Fruit fly (Drosophila melanogaster) whole organism, wandering third instar larva: ENCODE measurements around the gene Cubn2.

Source experiments
- CG32264 ChIP-seq: fragments of 200-800 bp; sonication (Bioruptor generic); optimal IDR thresholded peaks from 2 replicates; lab custom pipeline; 2016; ENCODE audit warnings: missing biosample characterization, missing genetic modification characterization
- Dif ChIP-seq: fragments of 200-275, 200-300 bp; sonication (Bioruptor generic); optimal IDR thresholded peaks from 2 replicates; lab custom pipeline; 2018; ENCODE audit warnings: missing biosample characterization, missing genetic modification characterization; ENCODE audit not compliant: partially characterized antibody
- GATAd ChIP-seq: sonication (Bioruptor generic); optimal IDR thresholded peaks from 2 replicates; lab custom pipeline; 2016; ENCODE audit warnings: missing biosample characterization, missing genetic modification characterization
- HLH106 ChIP-seq: fragments of 200-800 bp; optimal IDR thresholded peaks from 3 replicates; lab custom pipeline; 2019; ENCODE audit warnings: missing biosample characterization, mild to moderate bottlenecking, missing genetic modification characterization, moderate library complexity
- Hnf4 ChIP-seq: fragments of 200-800 bp; sonication (Bioruptor generic); optimal IDR thresholded peaks from 2 replicates; lab custom pipeline; 2016; ENCODE audit warnings: missing biosample characterization, mild to moderate bottlenecking, missing genetic modification characterization
- N ChIP-seq: fragments of >200 bp; optimal IDR thresholded peaks from 2 replicates; lab custom pipeline; 2018; ENCODE audit warnings: missing biosample characterization, missing external identifiers, missing genetic modification characterization
- Rel ChIP-seq, 2 experiments: fragments of 200-800 bp; sonication (Bioruptor generic) in 1 of 2; optimal IDR thresholded peaks; 2 replicates in 1 of 2; 3 replicates in 1 of 2; lab custom pipeline; 2016 to 2019; ENCODE audit warnings: mild to moderate bottlenecking in 2 of 2, missing biosample characterization in 2 of 2, missing genetic modification characterization in 2 of 2, moderate library complexity in 1 of 2
- Vsx2 ChIP-seq: fragments of 200-300, 225-300 bp; sonication (Bioruptor generic); optimal IDR thresholded peaks from 2 replicates; lab custom pipeline; 2018; ENCODE audit warnings: missing biosample characterization, missing genetic modification characterization; ENCODE audit not compliant: partially characterized antibody
- br ChIP-seq: fragments of 200-800 bp; sonication (Bioruptor generic); optimal IDR thresholded peaks from 2 replicates; lab custom pipeline; 2016; ENCODE audit warnings: missing biosample characterization, missing genetic modification characterization
- brk ChIP-seq: fragments of 200-800 bp; sonication (Bioruptor generic); optimal IDR thresholded peaks from 2 replicates; lab custom pipeline; 2016; ENCODE audit warnings: missing biosample characterization, mild to moderate bottlenecking, missing genetic modification characterization
- dl ChIP-seq, 2 experiments: fragments of 175-275, 200-275 bp in 1 of 2; fragments of 200-275 bp in 1 of 2; sonication (Bioruptor generic); optimal IDR thresholded peaks; lab custom pipeline; 2018; ENCODE audit warnings: mild to moderate bottlenecking in 2 of 2, missing biosample characterization in 2 of 2, missing genetic modification characterization in 2 of 2, moderate library complexity in 2 of 2; ENCODE audit not compliant: partially characterized antibody in 2 of 2, insufficient read depth in 1 of 2
- dsf ChIP-seq: sonication (Bioruptor generic); optimal IDR thresholded peaks from 2 replicates; lab custom pipeline; 2016; ENCODE audit warnings: missing biosample characterization, missing genetic modification characterization, borderline replicate concordance
- ey ChIP-seq: fragments of 200-800 bp; sonication (Bioruptor generic); optimal IDR thresholded peaks from 2 replicates; lab custom pipeline; 2016; ENCODE audit warnings: missing biosample characterization, missing genetic modification characterization
- foxo ChIP-seq, 2 experiments: fragments of 200-800 bp; sonication (Bioruptor generic); optimal IDR thresholded peaks; 2 replicates in 1 of 2; 3 replicates in 1 of 2; lab custom pipeline; 2016 to 2017; ENCODE audit warnings: missing biosample characterization in 2 of 2, missing genetic modification characterization in 2 of 2
- h ChIP-seq: fragments of 200-800 bp; sonication (Bioruptor generic); optimal IDR thresholded peaks from 3 replicates; lab custom pipeline; 2016; ENCODE audit warnings: missing biosample characterization, mild to moderate bottlenecking, missing genetic modification characterization
- jim ChIP-seq: fragments of 175-275, 200-325 bp; sonication (Bioruptor generic); optimal IDR thresholded peaks from 2 replicates; lab custom pipeline; 2016; ENCODE audit warnings: missing biosample characterization, mild to moderate bottlenecking, missing genetic modification characterization
- pan ChIP-seq: fragments of >200 bp; optimal IDR thresholded peaks from 2 replicates; lab custom pipeline; 2017
- psq ChIP-seq: fragments of 200-800 bp; sonication (Bioruptor generic); optimal IDR thresholded peaks from 3 replicates; lab custom pipeline; 2017; ENCODE audit warnings: missing biosample characterization, mild to moderate bottlenecking, missing genetic modification characterization, moderate library complexity
- rgr ChIP-seq: fragments of 200-800 bp; sonication (Bioruptor generic); optimal IDR thresholded peaks from 3 replicates; lab custom pipeline; 2016; ENCODE audit warnings: missing biosample characterization, mild to moderate bottlenecking, missing genetic modification characterization
- sage ChIP-seq: fragments of 200-800 bp; sonication (Bioruptor generic); optimal IDR thresholded peaks from 2 replicates; lab custom pipeline; 2016; ENCODE audit warnings: missing biosample characterization, mild to moderate bottlenecking, missing genetic modification characterization
- sv ChIP-seq: fragments of 200-800 bp; sonication (Bioruptor generic); optimal IDR thresholded peaks from 3 replicates; lab custom pipeline; 2016; ENCODE audit warnings: missing biosample characterization, missing genetic modification characterization
- tai ChIP-seq: sonication (Bioruptor generic); optimal IDR thresholded peaks from 2 replicates; lab custom pipeline; 2016; ENCODE audit warnings: missing biosample characterization, missing genetic modification characterization
- usp ChIP-seq: fragments of >200 bp; optimal IDR thresholded peaks from 2 replicates; lab custom pipeline; 2017; ENCODE audit warnings: missing biosample characterization, missing genetic modification characterization

Cubn2 gene

dm6 chr3L:11847703-11848102 is 33.1 kb upstream of the Cubn2 start, which contains the start of gene CG12521:
CG12521 (minus strand) TSS chr3L:11847803.
- TF ChIP-seq N (no peak), HLH106 (tag; lab: Kevin White, UChicago) (no peak)

dm6 chr3L:11836575-11837077 is 22.1 kb upstream of the Cubn2 start, which contains the start of gene CG43064:
CG43064 (minus strand) TSS chr3L:11836721.
- TF ChIP-seq dsf (GFP tag; lab: Kevin White, UChicago) (no peak), psq (GFP tag; lab: Kevin White, UChicago) (no peak), brk (GFP tag; lab: Kevin White, UChicago) (peak; percentile 3), tai (GFP tag; lab: Kevin White, UChicago) (no peak), Rel (GFP tag; optimal IDR thresholded peaks at IDR 0.05; lab: Kevin White, UChicago) (no peak), Rel (tag; optimal IDR thresholded peaks at IDR 0.05; lab: Kevin White, UChicago) (peak; percentile 100), usp (GFP tag; lab: Kevin White, UChicago) (no peak), jim (GFP tag; lab: Kevin White, UChicago) (no peak)

- TF ChIP-seq h (GFP tag; lab: Kevin White, UChicago) (peak; percentile 6), tai (GFP tag; lab: Kevin White, UChicago) (no peak), foxo (GFP tag; optimal IDR thresholded peaks at IDR 0.05; lab: Kevin White, UChicago) (peak in 1 of 2 experiments; percentile 11), sage (GFP tag; lab: Kevin White, UChicago) (no peak), Rel (GFP tag; optimal IDR thresholded peaks at IDR 0.05; lab: Kevin White, UChicago) (no peak), Rel (tag; optimal IDR thresholded peaks at IDR 0.05; lab: Kevin White, UChicago) (peak; percentile 57), ey (GFP tag; lab: Kevin White, UChicago) (peak; percentile 6), Vsx2 (GFP tag; lab: Kevin White, UChicago) (peak; percentile 22), rgr (peak; percentile 22), Dif (GFP tag; lab: Kevin White, UChicago) (peak; percentile 46)
Measured at dm6 chr3L:11833296-11833717, 18.8 kb upstream of the Cubn2 start, which contains the start of gene CycA. CycA (minus strand) TSS chr3L:11833578.

- TF ChIP-seq HLH106 (tag; lab: Kevin White, UChicago) (no peak), dl (GFP tag; optimal IDR thresholded peaks at IDR 0.05; lab: Kevin White, UChicago; ENCODE audit: insufficient read depth in 1 of 2, partially characterized antibody in 2 of 2) (no peak), tai (GFP tag; lab: Kevin White, UChicago) (no peak), Hnf4 (GFP tag; lab: Kevin White, UChicago) (no peak), GATAd (no peak), N (no peak), Dif (GFP tag; lab: Kevin White, UChicago) (no peak)
Measured at dm6 chr3L:11832360-11833295, 18.1 kb upstream of the Cubn2 start.

dm6 chr3L:11831199-11831598 is 16.6 kb upstream of the Cubn2 start:
- TF ChIP-seq sv (GFP tag; lab: Kevin White, UChicago) (no peak), Hnf4 (GFP tag; lab: Kevin White, UChicago) (no peak), tai (GFP tag; lab: Kevin White, UChicago) (no peak)

- TF ChIP-seq psq (GFP tag; lab: Kevin White, UChicago) (no peak), rgr (no peak), Hnf4 (GFP tag; lab: Kevin White, UChicago) (no peak), jim (GFP tag; lab: Kevin White, UChicago) (no peak), Rel (GFP tag; optimal IDR thresholded peaks at IDR 0.05; lab: Kevin White, UChicago) (no peak), Rel (tag; optimal IDR thresholded peaks at IDR 0.05; lab: Kevin White, UChicago) (no peak), usp (GFP tag; lab: Kevin White, UChicago) (no peak), CG32264 (GFP tag; lab: Kevin White, UChicago) (no peak), pan (lab: Kevin White, UChicago) (no peak), br (GFP tag; lab: Kevin White, UChicago) (no peak), HLH106 (tag; lab: Kevin White, UChicago) (no peak)
Measured at dm6 chr3L:11828730-11829129, 14.2 kb upstream of the Cubn2 start, which contains the start of gene CG7264. CG7264 (plus strand) TSS chr3L:11829030.
